Worm (Caenorhabditis elegans) whole organism, early embryonic: ENCODE measurements around the gene C30G7.5.

ENCODE experiments used
- B0310.2 ChIP-seq: sonication (generic microtip); optimal IDR thresholded peaks from 2 replicates; lab custom pipeline; 2016; ENCODE audit warnings: mild to moderate bottlenecking, missing genetic modification characterization, missing compliant biosample characterization
- F13C5.2 ChIP-seq: sonication (generic microtip); optimal IDR thresholded peaks from 2 replicates; lab custom pipeline; 2017; ENCODE audit warnings: mild to moderate bottlenecking, missing genetic modification characterization, inconsistent platforms, missing compliant biosample characterization
- aly-1 ChIP-seq: sonication (generic microtip); optimal IDR thresholded peaks from 2 replicates; lab custom pipeline; 2016; ENCODE audit warnings: missing genetic modification characterization, missing compliant biosample characterization
- ama-1 ChIP-seq: fragments of 150-350 bp; optimal IDR thresholded peaks from 2 replicates; lab custom pipeline; 2014
- ceh-13 ChIP-seq: fragments of 200-800 bp; sonication (Bioruptor generic); optimal IDR thresholded peaks from 2 replicates; lab custom pipeline; 2018; ENCODE audit warnings: mild to moderate bottlenecking, missing genetic modification characterization, missing compliant biosample characterization
- ceh-36 ChIP-seq: sonication (generic microtip); optimal IDR thresholded peaks from 2 replicates; lab custom pipeline; 2016; ENCODE audit warnings: missing genetic modification characterization, inconsistent platforms, missing compliant biosample characterization
- ets-7 ChIP-seq: sonication (generic microtip); optimal IDR thresholded peaks from 2 replicates; lab custom pipeline; 2016; ENCODE audit warnings: missing genotype, missing genetic modification characterization, missing compliant biosample characterization
- flt-1 ChIP-seq: fragments of 200-800 bp; sonication (Bioruptor generic); IDR thresholded peaks from 2 replicates; pipeline ENCODE4 v1.3.6; 2022; ENCODE audit warnings: missing genetic modification characterization, missing compliant biosample characterization
- hmbx-1 ChIP-seq: sonication (generic microtip); optimal IDR thresholded peaks from 2 replicates; lab custom pipeline; 2016; ENCODE audit warnings: mild to moderate bottlenecking, missing genetic modification characterization, missing compliant biosample characterization
- hmg-4 ChIP-seq: fragments of 200-800 bp; sonication (Bioruptor generic); optimal IDR thresholded peaks from 2 replicates; lab custom pipeline; 2018; ENCODE audit warnings: mild to moderate bottlenecking, missing genetic modification characterization, missing compliant biosample characterization
- hnd-1 ChIP-seq: sonication (generic microtip); optimal IDR thresholded peaks from 2 replicates; lab custom pipeline; 2016; ENCODE audit warnings: missing genetic modification characterization, missing compliant biosample characterization
- pes-1 ChIP-seq: fragments of 200-800 bp; sonication (Bioruptor generic); IDR thresholded peaks from 2 replicates; pipeline ENCODE4 v1.3.6; 2022; ENCODE audit warnings: missing genetic modification reagents, missing genetic modification characterization, missing compliant biosample characterization
- scrt-1 ChIP-seq: fragments of 200-800 bp; sonication (Bioruptor generic); IDR thresholded peaks from 2 replicates; pipeline ENCODE4 v1.3.6; 2022; ENCODE audit warnings: missing genetic modification characterization, missing compliant biosample characterization
- sea-1 ChIP-seq: fragments of 200-800 bp; sonication (Bioruptor generic); conservative IDR thresholded peaks from 2 replicates; pipeline ENCODE4 v1.3.6; 2022; ENCODE audit warnings: missing genetic modification characterization, missing compliant biosample characterization
- tbx-11 ChIP-seq: fragments of 200-800 bp; sonication (Bioruptor generic); IDR thresholded peaks from 2 replicates; pipeline ENCODE4 v1.3.6; 2022; ENCODE audit warnings: missing genetic modification characterization, missing compliant biosample characterization
- tbx-37 ChIP-seq: fragments of 200-800 bp; sonication (Bioruptor generic); conservative IDR thresholded peaks from 2 replicates; pipeline ENCODE4 v1.3.6; 2022; ENCODE audit warnings: missing genetic modification reagents, missing genetic modification characterization, missing compliant biosample characterization
- tra-4 ChIP-seq: sonication (generic microtip); optimal IDR thresholded peaks from 2 replicates; lab custom pipeline; 2017; ENCODE audit warnings: missing genetic modification characterization, missing compliant biosample characterization

C30G7.5 gene

DNA sequence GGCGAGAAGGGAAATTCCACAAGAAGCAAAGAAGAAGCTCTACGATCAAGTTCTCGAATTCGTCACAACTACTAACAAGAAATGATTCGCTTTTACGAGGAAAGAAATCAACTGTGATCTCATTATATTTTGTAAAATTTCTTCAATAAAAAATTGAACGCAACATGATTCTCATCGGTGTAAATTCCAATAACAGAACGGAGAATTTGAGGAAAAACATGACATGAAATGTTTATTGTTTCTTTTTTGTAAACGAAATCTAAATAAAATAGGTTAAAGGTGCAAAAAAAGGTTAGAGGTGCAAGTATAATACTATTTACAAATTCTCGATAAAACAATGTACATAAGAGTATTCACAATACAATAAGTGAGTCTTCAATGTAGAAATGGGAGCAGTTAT lies 37.0 kb upstream of the C30G7.5 start:
- TF ChIP-seq F13C5.2 (tag; lab: Kevin White, UChicago) (no peak), aly-1 (tag; lab: Kevin White, UChicago) (no peak), tbx-11 (no peak), ama-1 (no peak), hmbx-1 (tag; lab: Kevin White, UChicago) (no peak), pes-1 (no peak), ceh-36 (no peak), ceh-13 (no peak), tra-4 (no peak)

DNA sequence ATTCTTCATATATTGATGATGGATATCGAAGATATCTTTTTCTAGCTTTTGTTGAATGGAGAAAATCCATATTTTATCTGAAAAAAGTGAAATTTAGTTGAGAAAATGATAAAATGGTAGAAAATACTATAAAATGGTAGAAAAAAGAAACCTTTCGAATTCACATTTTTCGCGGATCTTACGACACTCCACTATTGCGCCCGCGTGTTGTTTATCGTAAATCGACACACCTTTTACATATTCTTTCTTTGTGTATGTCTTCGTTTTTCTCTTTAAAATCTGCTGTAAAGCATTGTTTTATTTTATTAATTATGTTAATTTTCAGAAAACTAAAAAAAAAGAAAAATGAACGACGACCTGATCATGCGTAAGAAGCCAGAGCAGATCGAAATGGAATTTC lies 36.3 kb upstream of the C30G7.5 start, which contains the start of the genes cdt-2 and T01C3.2:
Gene cdt-2 (minus strand): TSS at position 284 of the 400 bp plus-strand sequence.
Gene T01C3.2 (plus strand): TSS at position 326 of the 400 bp plus-strand sequence.
- TF ChIP-seq scrt-1 (GFP tag; lab: Robert Waterston, UW) = no peak
- no peak for TF ChIP-seq tra-4
- TF ChIP-seq flt-1 (GFP tag; lab: Robert Waterston, UW) = no peak
- TF ChIP-seq hmg-4 = no peak
- TF ChIP-seq sea-1 (GFP tag; lab: Robert Waterston, UW) = no peak
- no peak for TF ChIP-seq tbx-11
- no peak for TF ChIP-seq hnd-1 (tag; lab: Kevin White, UChicago)
- TF ChIP-seq ceh-13 = no peak
- no peak for TF ChIP-seq aly-1 (tag; lab: Kevin White, UChicago)
- no peak for TF ChIP-seq pes-1
- TF ChIP-seq F13C5.2 (tag; lab: Kevin White, UChicago) = no peak
- no peak for TF ChIP-seq tbx-37
- TF ChIP-seq B0310.2 (tag; lab: Kevin White, UChicago) = no peak
- TF ChIP-seq hmbx-1 (tag; lab: Kevin White, UChicago) = no peak

DNA sequence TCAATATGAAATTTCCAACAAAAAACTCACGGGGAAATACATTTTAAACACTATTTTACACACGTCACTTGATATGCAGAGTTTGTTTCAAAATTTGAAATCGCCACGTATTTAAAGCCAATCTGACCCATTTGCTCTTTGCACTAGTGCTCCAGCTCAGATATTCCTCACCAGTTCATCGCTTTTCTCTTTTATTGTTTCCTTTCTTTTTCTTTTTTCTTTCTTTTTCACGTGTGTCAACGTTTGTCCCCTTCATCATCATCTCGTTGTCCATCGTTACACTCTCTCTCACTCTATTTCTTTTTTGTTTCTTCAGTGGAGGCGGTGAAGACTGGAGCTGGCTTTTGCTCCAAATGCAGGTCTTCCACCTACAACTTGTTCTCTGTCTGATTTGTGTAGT lies 30.1 kb upstream of the C30G7.5 start, which contains the start of gene F02D8.4:
Gene F02D8.4 (plus strand): TSS at position 301 of the 400 bp plus-strand sequence.
- no peak for TF ChIP-seq tbx-37
- no peak for TF ChIP-seq F13C5.2 (tag; lab: Kevin White, UChicago)
- TF ChIP-seq tra-4 = no peak

DNA sequence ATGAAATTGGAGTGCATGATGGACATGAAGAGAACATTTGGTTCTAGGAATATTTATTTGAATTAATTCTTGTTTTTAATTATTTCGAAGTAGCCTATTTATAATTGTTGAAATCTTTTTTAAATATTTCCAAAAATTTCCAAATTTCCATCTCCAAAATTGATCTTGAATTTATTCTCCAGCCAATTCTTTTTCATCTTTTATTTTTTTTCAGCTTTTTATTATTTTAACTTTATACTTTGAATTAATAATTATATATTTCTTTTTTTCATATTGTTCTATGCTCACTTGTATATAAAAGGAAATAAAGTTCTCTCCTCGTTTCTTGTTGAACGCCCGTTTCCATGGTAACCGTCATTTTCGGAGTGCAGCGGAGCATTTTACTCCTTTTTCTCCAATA lies 25.4 kb upstream of the C30G7.5 start, which contains the start of gene xbx-1:
Gene xbx-1 (plus strand): TSS at position 301 of the 400 bp plus-strand sequence.
- TF ChIP-seq scrt-1 (GFP tag; lab: Robert Waterston, UW) (no peak), pes-1 (no peak), hmg-4 (no peak), aly-1 (tag; lab: Kevin White, UChicago) (no peak), B0310.2 (tag; lab: Kevin White, UChicago) (no peak), hmbx-1 (tag; lab: Kevin White, UChicago) (no peak)

DNA sequence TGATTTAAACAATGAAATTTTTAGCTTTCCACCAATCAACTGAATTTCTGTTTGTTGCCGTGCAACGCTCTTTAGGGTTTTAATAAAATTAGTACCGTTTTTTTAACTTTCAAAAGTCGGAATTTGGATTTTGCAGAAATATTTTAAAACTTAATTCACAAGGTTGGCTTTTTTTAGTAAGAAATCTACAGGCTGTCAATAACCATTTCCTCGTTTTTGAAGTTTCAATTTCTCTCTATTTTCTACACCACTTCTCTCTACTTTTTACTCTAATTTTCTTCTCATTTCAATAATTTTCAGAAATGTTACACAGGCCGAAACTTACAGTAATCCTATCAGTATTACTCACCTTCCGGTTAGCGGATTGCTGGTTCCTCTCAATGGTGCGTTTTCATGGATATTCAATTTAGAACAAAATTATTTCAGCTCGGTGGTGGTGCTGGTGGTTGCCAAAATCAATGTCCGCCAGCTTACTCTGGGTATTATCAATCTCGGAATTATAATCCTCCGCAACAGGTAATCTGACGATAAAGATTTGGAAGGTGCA lies 23.7 kb upstream of the C30G7.5 start, which contains the start of the genes grd-12 and F02D8.1:
Gene grd-12 (plus strand): TSS at position 301 of the 547 bp plus-strand sequence.
Gene F02D8.1 (minus strand): TSS at position 497 of the 547 bp plus-strand sequence.
- TF ChIP-seq ceh-13 = no peak
- TF ChIP-seq flt-1 (GFP tag; lab: Robert Waterston, UW) = no peak
- TF ChIP-seq scrt-1 (GFP tag; lab: Robert Waterston, UW) = no peak
- TF ChIP-seq tbx-37 = no peak
- no peak for TF ChIP-seq B0310.2 (tag; lab: Kevin White, UChicago)
- no peak for TF ChIP-seq tra-4
- TF ChIP-seq tbx-11 = no peak
- no peak for TF ChIP-seq aly-1 (tag; lab: Kevin White, UChicago)
- no peak for TF ChIP-seq pes-1
- TF ChIP-seq ama-1 = no peak
- no peak for TF ChIP-seq ceh-36
- TF ChIP-seq sea-1 (GFP tag; lab: Robert Waterston, UW) = no peak
- no peak for TF ChIP-seq ets-7 (tag; lab: Kevin White, UChicago)
- no peak for TF ChIP-seq hmg-4
- TF ChIP-seq hnd-1 (tag; lab: Kevin White, UChicago) = no peak
- TF ChIP-seq F13C5.2 (tag; lab: Kevin White, UChicago) = no peak
- no peak for TF ChIP-seq hmbx-1 (tag; lab: Kevin White, UChicago)

DNA sequence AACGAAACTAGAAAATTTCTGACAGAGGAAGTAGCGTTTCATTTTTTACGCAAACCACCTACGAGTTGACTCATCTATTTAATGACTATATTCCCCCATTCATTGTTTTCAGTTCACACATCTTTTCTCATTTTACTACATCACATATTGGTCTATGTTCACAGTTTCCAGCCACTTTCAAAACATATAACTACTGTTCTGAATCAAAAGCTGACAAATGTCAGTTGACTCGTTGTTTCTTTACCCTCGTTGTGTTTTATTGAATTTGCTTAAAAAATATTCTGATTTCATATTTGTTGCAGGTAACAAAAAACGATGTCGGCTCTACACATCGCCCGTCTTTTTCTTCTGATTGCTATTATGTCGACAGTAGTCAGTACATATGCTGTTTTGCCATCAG lies 16.6 kb upstream of the C30G7.5 start, which contains the start of gene nlp-59:
Gene nlp-59 (plus strand): TSS at position 301 of the 400 bp plus-strand sequence.
- TF ChIP-seq hnd-1 (tag; lab: Kevin White, UChicago) (no peak), tra-4 (no peak), flt-1 (GFP tag; lab: Robert Waterston, UW) (no peak), aly-1 (tag; lab: Kevin White, UChicago) (no peak), tbx-11 (no peak), hmg-4 (no peak), pes-1 (no peak), ceh-36 (no peak), scrt-1 (GFP tag; lab: Robert Waterston, UW) (no peak), ceh-13 (no peak), tbx-37 (no peak)

DNA sequence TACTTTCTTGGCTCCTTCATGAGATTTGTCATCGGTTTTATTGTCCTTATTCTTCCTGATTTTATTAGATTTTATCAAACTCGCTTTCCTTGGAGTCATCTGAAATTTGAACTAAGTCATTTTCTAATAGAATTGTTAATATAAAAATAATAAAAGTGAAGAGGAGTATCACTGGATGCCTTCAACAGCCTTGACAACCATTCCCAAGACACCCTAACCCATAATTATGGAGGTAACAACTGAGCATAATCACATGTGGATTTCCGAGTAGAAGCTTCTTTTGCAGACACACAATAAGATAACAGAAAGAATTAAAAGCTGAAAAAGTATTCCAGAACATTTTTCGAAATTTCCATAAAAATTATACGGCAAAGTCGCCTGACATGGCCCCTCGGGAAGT lies 1.1 kb upstream of the C30G7.5 start, which contains the start of gene F02D8.9:
Gene F02D8.9 (minus strand): TSS at position 101 of the 400 bp plus-strand sequence.
- no peak for TF ChIP-seq hnd-1 (tag; lab: Kevin White, UChicago)
- no peak for TF ChIP-seq hmbx-1 (tag; lab: Kevin White, UChicago)
- TF ChIP-seq hmg-4 = no peak
- no peak for TF ChIP-seq scrt-1 (GFP tag; lab: Robert Waterston, UW)
- no peak for TF ChIP-seq tbx-37
- no peak for TF ChIP-seq F13C5.2 (tag; lab: Kevin White, UChicago)
- TF ChIP-seq ceh-13 = no peak
- no peak for TF ChIP-seq flt-1 (GFP tag; lab: Robert Waterston, UW)
- TF ChIP-seq sea-1 (GFP tag; lab: Robert Waterston, UW) = no peak
- no peak for TF ChIP-seq aly-1 (tag; lab: Kevin White, UChicago)
- TF ChIP-seq pes-1 = no peak
- no peak for TF ChIP-seq ceh-36
- TF ChIP-seq B0310.2 (tag; lab: Kevin White, UChicago) = no peak

DNA sequence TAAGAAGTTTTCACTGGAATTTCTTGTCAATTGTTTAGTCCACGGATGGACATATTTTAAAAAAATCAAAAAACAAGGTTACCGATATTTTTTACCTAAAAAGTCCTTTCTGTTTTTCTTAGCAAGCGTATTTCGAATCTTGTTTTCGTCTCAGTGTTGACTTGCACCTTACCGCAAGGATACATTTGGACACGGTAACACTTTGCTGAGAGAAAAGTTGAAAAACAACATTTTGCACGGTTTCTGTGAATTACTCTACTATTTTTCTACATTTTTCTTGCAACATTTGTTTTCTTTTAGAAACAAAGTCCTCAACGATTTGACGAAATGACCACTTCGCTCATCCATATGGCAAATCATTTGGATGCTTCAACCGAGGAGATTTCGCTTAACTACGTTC lies 5.1 kb downstream of the C30G7.5 start, which contains the start of gene hil-1:
Gene hil-1 (plus strand): TSS at position 301 of the 400 bp plus-strand sequence.
- no peak for TF ChIP-seq hmg-4
- no peak for TF ChIP-seq hnd-1 (tag; lab: Kevin White, UChicago)
- TF ChIP-seq F13C5.2 (tag; lab: Kevin White, UChicago) = no peak
- TF ChIP-seq scrt-1 (GFP tag; lab: Robert Waterston, UW) = no peak
- TF ChIP-seq sea-1 (GFP tag; lab: Robert Waterston, UW) = no peak
- no peak for TF ChIP-seq B0310.2 (tag; lab: Kevin White, UChicago)
